Worm (Caenorhabditis elegans): ENCODE data around the gene nape-1.

The nape-1 gene

ce11 chrIV:3731430-3731829 lies 9.2 kb downstream of the nape-1 start (continued):
- TF ChIP-seq snpc-1.1 (tag; optimal IDR thresholded peaks at IDR 0.05; ENCODE audit: insufficient read depth) (no peak), nhr-120 (GFP tag; IDR thresholded peaks at IDR 0.05) (0 out of 2 replicates have a peak, but pooled peaks have one; percentile 48), attf-6 (GFP tag; IDR thresholded peaks at IDR 0.05) (no peak)

- TF ChIP-seq F37B4.10 (GFP tag; IDR thresholded peaks at IDR 0.05) (no peak), lsl-1 (GFP tag; optimal IDR thresholded peaks at IDR 0.05) (peak; percentile 12), ztf-3 (GFP tag; optimal IDR thresholded peaks at IDR 0.05) (no peak), Y95B8A.8 (GFP tag; IDR thresholded peaks at IDR 0.05) (no peak), C17E4.6 (GFP tag; IDR thresholded peaks at IDR 0.05) (no peak), Y53G8AR.9 (GFP tag; conservative IDR thresholded peaks at IDR 0.05) (no peak), mes-4 (tag; optimal IDR thresholded peaks at IDR 0.05) (no peak), atf-7 (tag; optimal IDR thresholded peaks at IDR 0.05) (no peak), ceh-91 (GFP tag; IDR thresholded peaks at IDR 0.05) (no peak), pbrm-1 (GFP tag; IDR thresholded peaks at IDR 0.05) (peak; percentile 68; the same call in 1 of the 2 replicates), cebp-1 (GFP tag; IDR thresholded peaks at IDR 0.05) (no peak), cebp-1 (tag; optimal IDR thresholded peaks at IDR 0.05) (peak; percentile 37), egrh-3 (GFP tag; IDR thresholded peaks at IDR 0.05) (no peak), chd-7 (tag; optimal IDR thresholded peaks at IDR 0.05) (no peak), zfh-2 (GFP tag; conservative IDR thresholded peaks at IDR 0.05) (no peak), mcd-1 (GFP tag; IDR thresholded peaks at IDR 0.05) (peak; percentile 75), B0261.1 (tag; optimal IDR thresholded peaks at IDR 0.05) (no peak), hmg-1.2 (GFP tag; IDR thresholded peaks at IDR 0.05) (no peak), snpc-1.3 (tag; optimal IDR thresholded peaks at IDR 0.05; ENCODE audit: insufficient read depth) (peak; percentile 18), xnd-1 (tag; optimal IDR thresholded peaks at IDR 0.05) (no peak), egl-44 (GFP tag; IDR thresholded peaks at IDR 0.05) (no peak), snpc-4 (GFP tag; optimal IDR thresholded peaks at IDR 0.05) (no peak), snpc-4 (tag; optimal IDR thresholded peaks at IDR 0.05) (peak in 2 of 4 experiments; percentile 40 to 48), D2030.7 (GFP tag; IDR thresholded peaks at IDR 0.05) (peak; percentile 46; the same call in 1 of the 2 replicates), rcor-1 (GFP tag; IDR thresholded peaks at IDR 0.05) (0 out of 2 replicates have a peak, but pooled peaks have one; percentile 28), dpl-1 (GFP tag; optimal IDR thresholded peaks at IDR 0.05) (peak; percentile 30), ztf-18 (tag; optimal IDR thresholded peaks at IDR 0.05) (no peak), hlh-26 (GFP tag; conservative IDR thresholded peaks at IDR 0.05) (no peak), lin-35 (GFP tag; optimal IDR thresholded peaks at IDR 0.05) (peak in 1 of 3 experiments; percentile 76), unc-62 (GFP tag; optimal IDR thresholded peaks at IDR 0.05) (no peak), tlf-1 (GFP tag; optimal IDR thresholded peaks at IDR 0.05) (no peak), athp-1 (tag; optimal IDR thresholded peaks at IDR 0.05) (peak; percentile 43), snpc-3.4 (tag; optimal IDR thresholded peaks at IDR 0.05) (peak; percentile 56), unc-130 (GFP tag; optimal IDR thresholded peaks at IDR 0.05) (no peak), die-1 (tag; optimal IDR thresholded peaks at IDR 0.05) (no peak), nhr-120 (GFP tag; IDR thresholded peaks at IDR 0.05) (no peak), F55B11.4 (tag; optimal IDR thresholded peaks at IDR 0.05; ENCODE audit: borderline replicate concordance, insufficient read depth) (no peak), gei-17 (GFP tag; optimal IDR thresholded peaks at IDR 0.05) (no peak), somi-1 (GFP tag; optimal IDR thresholded peaks at IDR 0.05) (no peak), K12H6.12 (tag; optimal IDR thresholded peaks at IDR 0.05) (no peak), F22D6.2 (tag; optimal IDR thresholded peaks at IDR 0.05) (no peak), Y56A3A.18 (GFP tag; IDR thresholded peaks at IDR 0.05) (no peak), ets-4 (GFP tag; optimal IDR thresholded peaks at IDR 0.05) (no peak), nhr-80 (tag; optimal IDR thresholded peaks at IDR 0.05) (no peak), lin-54 (GFP tag; optimal IDR thresholded peaks at IDR 0.05) (peak; percentile 78)
These were observed 14.8 kb downstream of the nape-1 start, which contains the start of gene smgl-2 for ce11 chrIV:3725845-3726244. smgl-2 (plus strand) TSS chrIV:3726164.
